Fruit fly (Drosophila melanogaster): ENCODE results near the gene RPA2.

The RPA2 gene

DNA sequence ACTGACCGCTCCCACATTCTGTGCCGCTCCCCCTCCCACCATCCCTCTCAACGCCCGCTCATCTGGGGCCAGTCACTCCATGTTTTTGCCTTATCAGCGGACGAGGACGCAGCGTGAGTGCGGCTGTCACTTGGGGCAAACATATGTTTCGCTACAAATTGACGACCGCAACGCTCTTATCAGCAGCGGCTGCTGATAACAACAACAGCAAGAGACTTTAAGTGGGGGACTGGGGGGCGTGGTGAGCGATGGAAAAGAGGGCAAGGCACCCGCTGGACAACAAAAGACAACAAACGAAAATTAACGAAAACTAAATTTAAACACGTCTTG lies 10.1 kb upstream of the RPA2 start (continued):
- TF ChIP-seq twi (tag; optimal IDR thresholded peaks at IDR 0.05), result peak; percentile 82
- no peak for TF ChIP-seq CG9727 (GFP tag; optimal IDR thresholded peaks at IDR 0.05)
- TF ChIP-seq crol (GFP tag; IDR thresholded peaks at IDR 0.05), result peak; percentile 87
- TF ChIP-seq CG3726 (GFP tag; IDR thresholded peaks at IDR 0.05), result no peak
- TF ChIP-seq Dad (GFP tag; optimal IDR thresholded peaks at IDR 0.05), result no peak
- peak in 1 of 2 experiments; percentile 10 for TF ChIP-seq crp (GFP tag; optimal IDR thresholded peaks at IDR 0.05)
- TF ChIP-seq Hr78 (GFP tag; optimal IDR thresholded peaks at IDR 0.05), result peak in 1 of 2 experiments; percentile 35
- no peak for TF ChIP-seq CG7839 (tag; optimal IDR thresholded peaks at IDR 0.05)
- TF ChIP-seq E2f2 (GFP tag; IDR thresholded peaks at IDR 0.05), result no peak
- TF ChIP-seq CG7357 (GFP tag; IDR thresholded peaks at IDR 0.05), result no peak

DNA sequence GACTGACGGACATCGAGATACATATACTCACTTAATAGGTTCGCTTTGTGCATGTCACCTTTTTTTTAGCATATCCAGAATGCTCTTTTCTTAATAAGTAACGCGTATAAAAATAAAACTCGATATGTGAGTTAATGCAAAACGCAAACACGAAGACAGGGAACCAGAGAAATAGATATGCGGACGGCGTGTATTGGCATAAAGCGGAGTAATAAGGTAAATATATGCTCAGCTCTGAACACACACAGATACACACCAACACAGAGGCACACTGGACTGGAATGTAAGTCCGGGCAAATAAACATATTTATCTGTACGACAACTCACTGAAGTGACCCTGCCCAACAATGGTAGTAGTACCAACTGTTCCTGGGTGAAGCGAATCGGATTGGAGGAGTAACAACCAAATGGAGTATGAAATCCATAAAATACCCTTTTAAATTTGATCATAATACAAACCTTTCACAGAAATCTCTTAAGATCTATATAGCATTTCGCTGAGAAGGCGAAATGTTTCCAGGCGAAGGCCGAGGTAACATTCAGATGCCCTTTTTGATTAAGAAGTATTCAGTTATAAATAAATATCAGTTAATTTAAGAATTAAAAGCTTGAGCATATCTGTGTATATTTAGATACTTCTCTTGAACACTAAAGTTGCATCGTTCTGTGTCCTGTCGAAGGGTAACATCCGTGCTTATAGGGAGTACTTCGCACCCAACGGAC lies 9.6 kb upstream of the RPA2 start:
- TF ChIP-seq sc (optimal IDR thresholded peaks at IDR 0.05) (no peak), sc (GFP tag; optimal IDR thresholded peaks at IDR 0.05) (peak; percentile 8), CG12299 (tag; optimal IDR thresholded peaks at IDR 0.05) (no peak), CG15696 (tag; optimal IDR thresholded peaks at IDR 0.05) (peak; percentile 76), CG1233 (GFP tag; optimal IDR thresholded peaks at IDR 0.05) (peak; percentile 18), CG7987 (GFP tag; optimal IDR thresholded peaks at IDR 0.05) (peak; percentile 32), fd64A (GFP tag; optimal IDR thresholded peaks at IDR 0.05) (no peak), CG2129 (GFP tag; IDR thresholded peaks at IDR 0.05; ENCODE audit: partially characterized antibody) (no peak), hbn (GFP tag; IDR thresholded peaks at IDR 0.05; ENCODE audit: partially characterized antibody) (no peak), gro (GFP tag; optimal IDR thresholded peaks at IDR 0.05) (no peak), ac (GFP tag; optimal IDR thresholded peaks at IDR 0.05) (peak; percentile 65), CG2202 (tag; optimal IDR thresholded peaks at IDR 0.05) (peak; percentile 24), CG9215 (GFP tag; IDR thresholded peaks at IDR 0.05) (no peak), CG10209 (GFP tag; optimal IDR thresholded peaks at IDR 0.05) (peak; percentile 30), sens (GFP tag) (peak; percentile 8), CG5953 (GFP tag; IDR thresholded peaks at IDR 0.05) (0 out of 2 replicates have a peak, but pooled peaks have one; percentile 12), wek (GFP tag; optimal IDR thresholded peaks at IDR 0.05) (peak; percentile 28), HmgD (GFP tag; optimal IDR thresholded peaks at IDR 0.05) (no peak), ATbp (GFP tag; optimal IDR thresholded peaks at IDR 0.05) (peak; percentile 3), lab (GFP tag; optimal IDR thresholded peaks at IDR 0.05) (peak; percentile 24), HLHmδ (GFP tag; optimal IDR thresholded peaks at IDR 0.05) (peak; percentile 53), CG10147 (GFP tag; optimal IDR thresholded peaks at IDR 0.05) (no peak), CG17568 (GFP tag; optimal IDR thresholded peaks at IDR 0.05) (peak; percentile 52), ci (GFP tag; IDR thresholded peaks at IDR 0.05) (peak; percentile 25; the same call in 1 of the 3 replicates), nom (GFP tag; optimal IDR thresholded peaks at IDR 0.05) (peak; percentile 28), Asciz (GFP tag; optimal IDR thresholded peaks at IDR 0.05) (no peak), CG8290 (GFP tag; optimal IDR thresholded peaks at IDR 0.05) (no peak), CG8290 (tag; optimal IDR thresholded peaks at IDR 0.05) (peak in 1 of 2 experiments; percentile 0), Lpt (GFP tag; optimal IDR thresholded peaks at IDR 0.05) (no peak), schlank (tag; optimal IDR thresholded peaks at IDR 0.05) (peak; percentile 6), fd102C (GFP tag; optimal IDR thresholded peaks at IDR 0.05) (peak; percentile 50), zen (tag; optimal IDR thresholded peaks at IDR 0.05) (no peak), tna (GFP tag; IDR thresholded peaks at IDR 0.05; ENCODE audit: partially characterized antibody) (no peak), CG1529 (GFP tag; optimal IDR thresholded peaks at IDR 0.05) (no peak), MTF-1 (GFP tag; optimal IDR thresholded peaks at IDR 0.05; ENCODE audit: borderline replicate concordance) (peak; percentile 30), wdn (GFP tag; IDR thresholded peaks at IDR 0.05) (no peak), cg (GFP tag; optimal IDR thresholded peaks at IDR 0.05) (peak; percentile 10), z (GFP tag; IDR thresholded peaks at IDR 0.05) (0 out of 3 replicates have a peak, but pooled peaks have one; percentile 33)
